Worm (Caenorhabditis elegans) whole organism, early embryonic: ENCODE measurements around the gene drap-1.

Experiments
- ama-1 ChIP-seq: fragments of 150-350 bp; optimal IDR thresholded peaks from 2 replicates; lab custom pipeline; 2014
- tra-4 ChIP-seq: sonication (generic microtip); optimal IDR thresholded peaks from 2 replicates; lab custom pipeline; 2017; ENCODE audit warnings: missing genetic modification characterization, missing compliant biosample characterization

DNA sequence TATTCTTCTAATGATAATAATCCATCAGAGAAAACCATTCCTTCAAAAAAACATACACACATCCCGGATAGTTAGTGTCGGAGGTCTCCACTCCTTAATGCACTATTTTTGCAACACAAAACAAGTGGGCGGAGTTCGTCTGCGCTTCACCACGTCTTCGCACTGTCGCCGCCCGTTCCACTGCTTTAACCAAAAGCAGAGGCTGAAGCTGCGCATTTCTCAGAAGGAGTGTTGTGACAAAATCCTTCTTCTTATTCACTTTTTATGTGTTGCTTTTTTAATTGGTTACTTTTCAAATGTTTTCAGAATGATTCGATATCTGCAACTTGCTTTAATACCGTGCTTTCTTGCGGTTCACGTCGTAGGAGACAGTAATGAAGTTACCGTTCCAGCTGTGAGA lies 15.0 kb downstream of the drap-1 start, which contains the start of gene F58E6.13:
- no peak for TF ChIP-seq tra-4 (tag; lab: Kevin White, UChicago)
- no peak for TF ChIP-seq ama-1 (lab: Kevin White, UChicago)
